Worm (Caenorhabditis elegans): ENCODE measurements around the gene pitr-2.

The pitr-2 gene

ce11 chrV:9101062-9101461 is 36.5 kb downstream of the pitr-2 start, which contains the start of gene frpr-6:
frpr-6 (minus strand) TSS chrV:9101162.
- no peak for TF ChIP-seq zip-11 (GFP tag; IDR thresholded peaks at IDR 0.05)
- no peak for TF ChIP-seq ces-1 (GFP tag; optimal IDR thresholded peaks at IDR 0.05)
- TF ChIP-seq nhr-48 (tag; optimal IDR thresholded peaks at IDR 0.05) = no peak
- TF ChIP-seq lin-13 (GFP tag; optimal IDR thresholded peaks at IDR 0.05) = no peak
- no peak for TF ChIP-seq mxl-2 (GFP tag; conservative IDR thresholded peaks at IDR 0.05)
- no peak for TF ChIP-seq cey-2 (tag; optimal IDR thresholded peaks at IDR 0.05; ENCODE audit: borderline replicate concordance, insufficient read depth)
- no peak for TF ChIP-seq fos-1 (tag; optimal IDR thresholded peaks at IDR 0.05)
- no peak for TF ChIP-seq Y75B8A.6 (GFP tag; IDR thresholded peaks at IDR 0.05)
- TF ChIP-seq pqm-1 (tag; optimal IDR thresholded peaks at IDR 0.05) = no peak
- no peak for TF ChIP-seq zip-2 (tag; optimal IDR thresholded peaks at IDR 0.05)
- no peak for TF ChIP-seq skn-1 (tag; optimal IDR thresholded peaks at IDR 0.05)
- TF ChIP-seq dmd-9 (GFP tag; IDR thresholded peaks at IDR 0.05) = no peak

ce11 chrV:9098280-9098973 is 39.1 kb downstream of the pitr-2 start, which contains the start of gene F21C10.9:
F21C10.9 (minus strand) TSS chrV:9098696.
- TF ChIP-seq hlh-30 (tag; optimal IDR thresholded peaks at IDR 0.05; ENCODE audit: insufficient read depth) (peak; percentile 51), nhr-28 (tag; optimal IDR thresholded peaks at IDR 0.05) (peak; percentile 94), egl-27 (tag; optimal IDR thresholded peaks at IDR 0.05) (no peak), dmd-6 (GFP tag; IDR thresholded peaks at IDR 0.05) (peak; percentile 12; the same call in 1 of the 2 replicates)

ce11 chrV:9097213-9097612 is 40.3 kb downstream of the pitr-2 start:
- TF ChIP-seq nhr-25 (tag; optimal IDR thresholded peaks at IDR 0.05; ENCODE audit: borderline replicate concordance, insufficient read depth) = no peak
- no peak for TF ChIP-seq nhr-42 (GFP tag; IDR thresholded peaks at IDR 0.05)
- peak; percentile 39; the same call in 1 of the 2 replicates for TF ChIP-seq lin-38 (GFP tag; IDR thresholded peaks at IDR 0.05)
- TF ChIP-seq php-3 (GFP tag; IDR thresholded peaks at IDR 0.05) = peak; percentile 17; the same call in 1 of the 2 replicates
- TF ChIP-seq zfp-3 (GFP tag; conservative IDR thresholded peaks at IDR 0.05) = peak; percentile 63; the same call in 1 of the 2 replicates
- no peak for TF ChIP-seq ceh-28 (tag; optimal IDR thresholded peaks at IDR 0.05)
- peak; percentile 17 for TF ChIP-seq ama-1 (optimal IDR thresholded peaks at IDR 0.05)
- peak; percentile 24 for TF ChIP-seq aha-1 (tag)
- no peak for TF ChIP-seq ceh-32 (tag; optimal IDR thresholded peaks at IDR 0.05; ENCODE audit: poor library complexity)
- peak; percentile 0 for TF ChIP-seq mep-1 (tag; optimal IDR thresholded peaks at IDR 0.05)
- TF ChIP-seq dmd-9 (GFP tag; IDR thresholded peaks at IDR 0.05) = no peak
- peak; percentile 18; the same call in 1 of the 2 replicates for TF ChIP-seq T26A8.4 (GFP tag; IDR thresholded peaks at IDR 0.05)

ce11 chrV:9096674-9097073 is 40.8 kb downstream of the pitr-2 start:
- no peak for TF ChIP-seq egl-27 (tag; optimal IDR thresholded peaks at IDR 0.05)
- TF ChIP-seq ama-1 (optimal IDR thresholded peaks at IDR 0.05) = peak; percentile 27
- TF ChIP-seq nhr-76 (tag; optimal IDR thresholded peaks at IDR 0.05) = no peak
- TF ChIP-seq nhr-111 (GFP tag; optimal IDR thresholded peaks at IDR 0.05) = no peak
- no peak for TF ChIP-seq F26F4.8 (GFP tag; conservative IDR thresholded peaks at IDR 0.05)
- TF ChIP-seq unc-39 (tag; optimal IDR thresholded peaks at IDR 0.05) = no peak
- TF ChIP-seq zip-11 (GFP tag; IDR thresholded peaks at IDR 0.05) = no peak
- TF ChIP-seq T20F7.1 (GFP tag; optimal IDR thresholded peaks at IDR 0.05) = no peak
- no peak for TF ChIP-seq F44E2.7 (GFP tag; IDR thresholded peaks at IDR 0.05)
- TF ChIP-seq mxl-3 (GFP tag; optimal IDR thresholded peaks at IDR 0.05) = peak; percentile 7
- TF ChIP-seq pqm-1 (tag; optimal IDR thresholded peaks at IDR 0.05) = no peak
- TF ChIP-seq aha-1 (tag) = no peak
- TF ChIP-seq F49E8.2 (tag; optimal IDR thresholded peaks at IDR 0.05; ENCODE audit: borderline replicate concordance) = no peak
- TF ChIP-seq hlh-30 (tag; optimal IDR thresholded peaks at IDR 0.05; ENCODE audit: insufficient read depth) = peak; percentile 52
